Worm (Caenorhabditis elegans): ENCODE data around the gene ufd-2.

ce11 chrII:8020580-8021044, 41.9 kb upstream of the ufd-2 start:
- TF ChIP-seq ama-1 (optimal IDR thresholded peaks at IDR 0.05) (no peak), nhr-237 (tag; optimal IDR thresholded peaks at IDR 0.05) (no peak), blmp-1 (tag; optimal IDR thresholded peaks at IDR 0.05; ENCODE audit: insufficient read depth) (peak; percentile 14), lsy-2 (tag; optimal IDR thresholded peaks at IDR 0.05) (no peak), crh-2 (tag; optimal IDR thresholded peaks at IDR 0.05) (no peak)

Data from whole organism, L2 larva.